Worm (Caenorhabditis elegans): Measurements from ENCODE around the gene sumv-2.

ce11 chrV:4676812-4677211 lies 59.5 kb downstream of the sumv-2 start:
- TF ChIP-seq ztf-18 (tag; optimal IDR thresholded peaks at IDR 0.05) (no peak), dox-1 (GFP tag; IDR thresholded peaks at IDR 0.05) (no peak), B0336.3 (GFP tag; IDR thresholded peaks at IDR 0.05) (no peak), nhr-90 (tag; optimal IDR thresholded peaks at IDR 0.05) (no peak), unc-130 (GFP tag; optimal IDR thresholded peaks at IDR 0.05) (no peak), ztf-6 (GFP tag; IDR thresholded peaks at IDR 0.05) (no peak)

Measured in whole organism, young adult.